Worm (Caenorhabditis elegans): ENCODE measurements around the gene F49F1.5.

The F49F1.5 gene

ce11 chrIV:4093087-4093486, 27.1 kb downstream of the F49F1.5 start (continued):
- no peak for TF ChIP-seq nhr-41 (GFP tag; IDR thresholded peaks at IDR 0.05)
- TF ChIP-seq set-16 (GFP tag; IDR thresholded peaks at IDR 0.05), result peak; percentile 63; the same call in 1 of the 2 replicates
- no peak for TF ChIP-seq lin-13 (GFP tag; optimal IDR thresholded peaks at IDR 0.05)
- TF ChIP-seq mep-1 (tag; optimal IDR thresholded peaks at IDR 0.05), result peak; percentile 75
- no peak for TF ChIP-seq ztf-7 (tag; optimal IDR thresholded peaks at IDR 0.05)
- TF ChIP-seq fos-1 (tag; optimal IDR thresholded peaks at IDR 0.05), result no peak
- peak; percentile 92 for TF ChIP-seq hmg-1.1 (GFP tag; IDR thresholded peaks at IDR 0.05)
- peak; percentile 17 for TF ChIP-seq ama-1 (optimal IDR thresholded peaks at IDR 0.05)
- TF ChIP-seq daf-12 (tag; optimal IDR thresholded peaks at IDR 0.05), result no peak
- peak in 1 of 2 experiments; percentile 47 for TF ChIP-seq hif-1 (tag; optimal IDR thresholded peaks at IDR 0.05)
- TF ChIP-seq madf-9 (GFP tag; conservative IDR thresholded peaks at IDR 0.05), result 0 out of 2 replicates have a peak, but pooled peaks have one; percentile 14
- TF ChIP-seq snpc-1.2 (GFP tag; IDR thresholded peaks at IDR 0.05), result no peak
- no peak for TF ChIP-seq unc-130 (GFP tag; optimal IDR thresholded peaks at IDR 0.05)
- TF ChIP-seq ceh-20 (GFP tag; IDR thresholded peaks at IDR 0.05), result peak; percentile 63; the same call in 1 of the 2 replicates
- TF ChIP-seq hlh-30 (tag; optimal IDR thresholded peaks at IDR 0.05; ENCODE audit: insufficient read depth), result peak; percentile 64
- peak; percentile 68 for TF ChIP-seq nhr-48 (tag; optimal IDR thresholded peaks at IDR 0.05)
- peak in 1 of 2 experiments; percentile 59 for TF ChIP-seq mdl-1 (tag; optimal IDR thresholded peaks at IDR 0.05)
- TF ChIP-seq T26A8.4 (GFP tag; IDR thresholded peaks at IDR 0.05), result peak; percentile 53; the same call in 1 of the 2 replicates
- TF ChIP-seq ces-1 (GFP tag; optimal IDR thresholded peaks at IDR 0.05), result no peak
- peak; percentile 3 for TF ChIP-seq zfp-2 (tag; optimal IDR thresholded peaks at IDR 0.05)
- TF ChIP-seq nhr-42 (GFP tag; IDR thresholded peaks at IDR 0.05), result no peak
- no peak for TF ChIP-seq nhr-237 (tag; optimal IDR thresholded peaks at IDR 0.05)
- peak; percentile 70; the same call in 1 of the 2 replicates for TF ChIP-seq ctbp-1 (GFP tag; IDR thresholded peaks at IDR 0.05)
- peak; percentile 18 for TF ChIP-seq nhr-6 (tag; optimal IDR thresholded peaks at IDR 0.05)
- peak; percentile 94 for TF ChIP-seq aha-1 (tag)
- no peak for TF ChIP-seq T20F7.1 (GFP tag; optimal IDR thresholded peaks at IDR 0.05)
- no peak for TF ChIP-seq daf-19 (GFP tag; conservative IDR thresholded peaks at IDR 0.05)
- TF ChIP-seq duxl-1 (tag; optimal IDR thresholded peaks at IDR 0.05; ENCODE audit: poor library complexity), result peak; percentile 57
- peak; percentile 53 for TF ChIP-seq F37D6.2 (tag; optimal IDR thresholded peaks at IDR 0.05)
- TF ChIP-seq attf-4 (tag; optimal IDR thresholded peaks at IDR 0.05), result no peak
- peak; percentile 79 for TF ChIP-seq rbr-2 (tag; optimal IDR thresholded peaks at IDR 0.05)
- peak; percentile 62 for TF ChIP-seq ceh-28 (tag; optimal IDR thresholded peaks at IDR 0.05)
- TF ChIP-seq spr-1 (tag; optimal IDR thresholded peaks at IDR 0.05), result peak; percentile 5
- TF ChIP-seq nhr-102 (tag; optimal IDR thresholded peaks at IDR 0.05), result peak; percentile 33
- peak; percentile 72 for TF ChIP-seq mes-2 (tag; optimal IDR thresholded peaks at IDR 0.05; ENCODE audit: poor library complexity, severe bottlenecking)
- TF ChIP-seq pha-4 (GFP tag; IDR thresholded peaks at IDR 0.05), result peak; percentile 72
- TF ChIP-seq pha-4 (tag; optimal IDR thresholded peaks at IDR 0.05), result no peak
- TF ChIP-seq tra-1 (GFP tag; IDR thresholded peaks at IDR 0.05), result peak; percentile 62; the same call in 1 of the 2 replicates
- peak; percentile 46; the same call in 1 of the 2 replicates for TF ChIP-seq egl-43 (GFP tag; IDR thresholded peaks at IDR 0.05)
- no peak for TF ChIP-seq dmd-9 (GFP tag; IDR thresholded peaks at IDR 0.05)
- no peak for TF ChIP-seq nhr-25 (tag; optimal IDR thresholded peaks at IDR 0.05; ENCODE audit: borderline replicate concordance, insufficient read depth)
- peak; percentile 12 for TF ChIP-seq nhr-77 (tag; optimal IDR thresholded peaks at IDR 0.05)

Data from whole organism, L4 larva.